Fruit fly (Drosophila melanogaster) whole organism, embryonic: ENCODE measurements around the gene CG34462.

Experiments
- ATbp ChIP-seq: fragments of 200-800 bp; sonication (Bioruptor generic); optimal IDR thresholded peaks from 2 replicates; lab custom pipeline; 2017; ENCODE audit warnings: missing biosample characterization, mild to moderate bottlenecking, missing genetic modification characterization, missing genetic modification reagents
- Ada2b ChIP-seq: fragments of 200-800 bp; sonication (Bioruptor generic); IDR thresholded peaks from 2 replicates; pipeline ENCODE4 v1.3.6; 2022; ENCODE audit warnings: missing biosample characterization, missing genetic modification characterization
- Asciz ChIP-seq: fragments of 200-800 bp; sonication (Bioruptor generic); optimal IDR thresholded peaks from 2 replicates; lab custom pipeline; 2017; ENCODE audit warnings: missing biosample characterization, mild to moderate bottlenecking, missing genetic modification characterization, missing genetic modification reagents
- Awh ChIP-seq: fragments of 200-800 bp; sonication (Bioruptor generic); IDR thresholded peaks from 2 replicates; pipeline ENCODE4, ENCODE4 v1.3.6; 2022; ENCODE audit warnings: missing biosample characterization, missing genetic modification characterization
- B-H1 ChIP-seq: fragments of 200-800 bp; sonication (Bioruptor generic); IDR thresholded peaks from 3 replicates; pipeline ENCODE4 v1.3.6; 2022; ENCODE audit warnings: missing biosample characterization, missing genetic modification characterization
- Blimp-1 ChIP-seq: fragments of 200-800 bp; sonication (Bioruptor generic); optimal IDR thresholded peaks from 3 replicates; lab custom pipeline; 2018; ENCODE audit warnings: missing biosample characterization, missing genetic modification characterization, mild to moderate bottlenecking, moderate library complexity, missing genetic modification reagents
- CG10959 ChIP-seq: fragments of 200-800 bp; sonication (Bioruptor generic); IDR thresholded peaks from 2 replicates; pipeline ENCODE4 v1.3.6; 2022; ENCODE audit warnings: missing biosample characterization, missing genetic modification characterization
- CG11695 ChIP-seq: fragments of 200-800 bp; sonication (Bioruptor generic); IDR thresholded peaks from 3 replicates; pipeline ENCODE4 v1.3.6; 2022; ENCODE audit warnings: missing biosample characterization, missing genetic modification characterization
- CG14965 ChIP-seq: fragments of 200-800 bp; sonication (Bioruptor generic); optimal IDR thresholded peaks from 2 replicates; lab custom pipeline; 2016; ENCODE audit warnings: missing biosample characterization, missing genetic modification characterization, borderline replicate concordance
- CG15601 ChIP-seq: fragments of 200-800 bp; sonication (Bioruptor generic); optimal IDR thresholded peaks from 3 replicates; lab custom pipeline; 2019; ENCODE audit warnings: missing biosample characterization, mild to moderate bottlenecking, missing genetic modification characterization, moderate library complexity
- CG1603 ChIP-seq: fragments of 200-800 bp; sonication (Bioruptor generic); optimal IDR thresholded peaks from 2 replicates; lab custom pipeline; 2019; ENCODE audit warnings: missing biosample characterization, mild to moderate bottlenecking, missing genetic modification characterization, moderate library complexity
- CG17385 ChIP-seq: fragments of 200-800 bp; sonication (Bioruptor generic); optimal IDR thresholded peaks from 3 replicates; lab custom pipeline; 2018; ENCODE audit warnings: missing biosample characterization, mild to moderate bottlenecking, missing genetic modification characterization
- CG8388 ChIP-seq: fragments of 200-800 bp; sonication (Bioruptor generic); optimal IDR thresholded peaks from 2 replicates; lab custom pipeline; 2019; ENCODE audit warnings: missing biosample characterization, mild to moderate bottlenecking, missing genetic modification characterization, moderate library complexity
- CG9437 ChIP-seq: fragments of 200-800 bp; sonication (Bioruptor generic); optimal IDR thresholded peaks from 2 replicates; lab custom pipeline; 2018; ENCODE audit warnings: missing biosample characterization, mild to moderate bottlenecking, missing genetic modification characterization
- CG9727 ChIP-seq: fragments of 200-800 bp; sonication (Bioruptor generic); optimal IDR thresholded peaks from 3 replicates; lab custom pipeline; 2017; ENCODE audit warnings: missing biosample characterization, mild to moderate bottlenecking, missing genetic modification characterization
- D19B ChIP-seq: fragments of 200-800 bp; sonication (Bioruptor generic); optimal IDR thresholded peaks from 2 replicates; lab custom pipeline; 2017; ENCODE audit warnings: missing biosample characterization, mild to moderate bottlenecking, missing genetic modification characterization
- HLH3B ChIP-seq: fragments of 200-800 bp; sonication (Bioruptor generic); IDR thresholded peaks from 2 replicates; pipeline ENCODE4 v1.3.6; 2022; ENCODE audit warnings: missing biosample characterization, missing genetic modification characterization
- HLHmδ ChIP-seq: fragments of 200-800 bp; sonication (Bioruptor generic); optimal IDR thresholded peaks from 2 replicates; lab custom pipeline; 2018; ENCODE audit warnings: missing biosample characterization, mild to moderate bottlenecking, missing genetic modification characterization, moderate library complexity
- Jarid2 ChIP-seq: fragments of 200-800 bp; sonication (Bioruptor generic); optimal IDR thresholded peaks from 3 replicates; lab custom pipeline; 2017; ENCODE audit warnings: mild to moderate bottlenecking, missing biosample characterization, missing genetic modification reagents, missing genetic modification characterization
- Lhr ChIP-seq: fragments of 200-800 bp; sonication (Bioruptor generic); optimal IDR thresholded peaks from 3 replicates; lab custom pipeline; 2017; ENCODE audit warnings: mild to moderate bottlenecking, missing biosample characterization, missing genetic modification reagents, missing genetic modification characterization
- Meics ChIP-seq: fragments of 200-800 bp; sonication (Bioruptor generic); optimal IDR thresholded peaks from 2 replicates; lab custom pipeline; 2017; ENCODE audit warnings: missing biosample characterization, mild to moderate bottlenecking, missing genetic modification characterization
- Myb ChIP-seq: fragments of 200-800 bp; sonication (Bioruptor generic); optimal IDR thresholded peaks from 2 replicates; lab custom pipeline; 2016; ENCODE audit warnings: missing biosample characterization, missing genetic modification characterization
- Nf-YC ChIP-seq: fragments of 200-800 bp; optimal IDR thresholded peaks from 3 replicates; lab custom pipeline; 2019; ENCODE audit warnings: missing biosample characterization, mild to moderate bottlenecking, missing genetic modification characterization, moderate library complexity
- Spps ChIP-seq: fragments of 200-800 bp; sonication (Bioruptor generic); optimal IDR thresholded peaks from 2 replicates; lab custom pipeline; 2018; ENCODE audit warnings: missing biosample characterization, mild to moderate bottlenecking, missing genetic modification characterization
- ac ChIP-seq: fragments of 200-800 bp; sonication (Bioruptor generic); optimal IDR thresholded peaks from 3 replicates; lab custom pipeline; 2017; ENCODE audit warnings: missing biosample characterization, mild to moderate bottlenecking, missing genetic modification characterization
- chm ChIP-seq: fragments of 200-800 bp; sonication (Bioruptor generic); IDR thresholded peaks from 2 replicates; pipeline ENCODE4 v1.3.6; 2022; ENCODE audit warnings: missing biosample characterization, missing genetic modification characterization
- da ChIP-seq: fragments of 200-800 bp; sonication (Bioruptor generic); optimal IDR thresholded peaks from 2 replicates; lab custom pipeline; 2016; ENCODE audit warnings: missing biosample characterization, missing genetic modification characterization
- dm ChIP-seq: fragments of 200-800 bp; sonication (Bioruptor generic); optimal IDR thresholded peaks from 3 replicates; lab custom pipeline; 2016; ENCODE audit warnings: missing biosample characterization, missing genetic modification characterization
- fd64A ChIP-seq: fragments of 200-800 bp; sonication (Bioruptor generic); optimal IDR thresholded peaks from 3 replicates; lab custom pipeline; 2018; ENCODE audit warnings: missing biosample characterization, mild to moderate bottlenecking, missing genetic modification characterization
- fd96Cb ChIP-seq: fragments of 200-800 bp; sonication (Bioruptor generic); optimal IDR thresholded peaks from 2 replicates; lab custom pipeline; 2018; ENCODE audit warnings: missing biosample characterization, mild to moderate bottlenecking, missing genetic modification characterization, moderate library complexity
- gcm2 ChIP-seq: fragments of 200-800 bp; sonication (Bioruptor generic); optimal IDR thresholded peaks from 2 replicates; lab custom pipeline; 2016; ENCODE audit warnings: missing biosample characterization, missing genetic modification characterization
- gsb-n ChIP-seq: fragments of 200-800 bp; sonication (Bioruptor generic); optimal IDR thresholded peaks from 3 replicates; lab custom pipeline; 2018; ENCODE audit warnings: missing biosample characterization, mild to moderate bottlenecking, missing genetic modification characterization
- odd ChIP-seq: fragments of 200-800 bp; sonication (Bioruptor generic); optimal IDR thresholded peaks from 2 replicates; lab custom pipeline; 2017; ENCODE audit warnings: missing biosample characterization, mild to moderate bottlenecking, missing genetic modification characterization
- pb ChIP-seq: fragments of 200-800 bp; sonication (Bioruptor generic); optimal IDR thresholded peaks from 3 replicates; lab custom pipeline; 2016; ENCODE audit warnings: missing biosample characterization, missing genetic modification characterization
- peb ChIP-seq: fragments of 200-800 bp; sonication (Bioruptor generic); IDR thresholded peaks from 2 replicates; pipeline ENCODE4 v1.3.6; 2022; ENCODE audit warnings: missing biosample characterization, missing genetic modification characterization
- pnt ChIP-seq: fragments of 200-800 bp; sonication (Bioruptor generic); optimal IDR thresholded peaks from 3 replicates; lab custom pipeline; 2016; ENCODE audit warnings: missing biosample characterization, missing genetic modification characterization
- prd ChIP-seq, 3 experiments: fragments of >200 bp in 2 of 3; fragments of 200-800 bp in 1 of 3; sonication (Bioruptor generic) in 1 of 3; optimal IDR thresholded peaks in 2 of 3; IDR thresholded peaks in 1 of 3; 2 replicates in 2 of 3; 3 replicates in 1 of 3; pipeline versions ENCODE4 v1.3.6 to Lab custom; 2017 to 2022; ENCODE audit warnings: missing biosample characterization in 1 of 3, missing genetic modification characterization in 1 of 3
- ranshi ChIP-seq: fragments of 200-800 bp; sonication (Bioruptor generic); IDR thresholded peaks from 2 replicates; pipeline ENCODE4 v1.3.6; 2022; ENCODE audit warnings: missing biosample characterization, missing genetic modification characterization
- sens ChIP-seq: fragments of 200-800 bp; sonication (Bioruptor generic); peaks from one replicate; lab custom pipeline; 2016; ENCODE audit warnings: missing biosample characterization, missing genetic modification characterization
- sna ChIP-seq: fragments of 200-800 bp; sonication (Bioruptor generic); IDR thresholded peaks from 2 replicates; pipeline ENCODE4 v1.3.6; 2022; ENCODE audit warnings: missing biosample characterization, missing genetic modification characterization; ENCODE audit not compliant: partially characterized antibody
- wek ChIP-seq: fragments of 200-800 bp; sonication (Bioruptor generic); optimal IDR thresholded peaks from 3 replicates; lab custom pipeline; 2018; ENCODE audit warnings: missing biosample characterization, mild to moderate bottlenecking, missing genetic modification characterization, moderate library complexity
- zfh1 ChIP-seq: fragments of 200-800 bp; sonication (Bioruptor generic); IDR thresholded peaks from 3 replicates; pipeline ENCODE4 v1.3.6; 2022; ENCODE audit warnings: missing biosample characterization, missing genetic modification characterization
- zfh2 ChIP-seq: fragments of 200-800 bp; sonication (Bioruptor generic); optimal IDR thresholded peaks from 2 replicates; lab custom pipeline; 2016; ENCODE audit warnings: missing biosample characterization, missing genetic modification characterization

The CG34462 gene

dm6 chr3L:8379161-8379560, 50.8 kb downstream of the CG34462 start (continued):
- TF ChIP-seq ATbp (peak; percentile 57), zfh2 (no peak), ranshi (GFP tag; lab: Robert Waterston, UW) (no peak), Spps (peak; percentile 1), fd96Cb (no peak), odd (GFP tag; lab: Kevin White, UChicago) (no peak), Lhr (GFP tag; lab: Kevin White, UChicago) (peak; percentile 6), sens (GFP tag; lab: Kevin White, UChicago) (peak; percentile 73), CG14965 (GFP tag; lab: Kevin White, UChicago) (no peak), prd (optimal IDR thresholded peaks at IDR 0.05; lab: Kevin White, UChicago) (no peak), prd (GFP tag; IDR thresholded peaks at IDR 0.05; lab: Robert Waterston, UW) (no peak), Meics (GFP tag; lab: Kevin White, UChicago) (no peak), D19B (no peak), gsb-n (tag; lab: Kevin White, UChicago) (peak; percentile 59), CG9437 (GFP tag; lab: Kevin White, UChicago) (no peak), HLHmδ (GFP tag; lab: Kevin White, UChicago) (peak; percentile 55), Asciz (GFP tag; lab: Kevin White, UChicago) (peak; percentile 7), dm (GFP tag; lab: Kevin White, UChicago) (no peak), CG10959 (GFP tag; lab: Robert Waterston, UW) (no peak), CG15601 (peak; percentile 34), B-H1 (GFP tag; lab: Robert Waterston, UW) (no peak), Nf-YC (no peak), HLH3B (GFP tag; lab: Robert Waterston, UW) (no peak), CG9727 (no peak), Jarid2 (GFP tag; lab: Kevin White, UChicago) (no peak), Blimp-1 (peak; percentile 46), chm (GFP tag; lab: Robert Waterston, UW) (peak; percentile 27; the same call in 1 of the 2 replicates), Myb (GFP tag; lab: Kevin White, UChicago) (no peak), fd64A (GFP tag; lab: Kevin White, UChicago) (peak; percentile 55), pnt (no peak), Ada2b (GFP tag; lab: Robert Waterston, UW) (no peak), CG1603 (tag; lab: Kevin White, UChicago) (peak; percentile 63), CG17385 (GFP tag; lab: Kevin White, UChicago) (no peak), ac (GFP tag; lab: Kevin White, UChicago) (no peak), wek (GFP tag; lab: Kevin White, UChicago) (peak; percentile 36), CG11695 (GFP tag; lab: Robert Waterston, UW) (no peak), CG8388 (GFP tag; lab: Kevin White, UChicago) (peak; percentile 26), sna (GFP tag; lab: Robert Waterston, UW) (no peak), da (GFP tag; lab: Kevin White, UChicago) (no peak), peb (no peak), zfh1 (GFP tag; lab: Robert Waterston, UW) (0 out of 3 replicates have a peak, but pooled peaks have one; percentile 24), gcm2 (no peak), Awh (GFP tag; lab: Robert Waterston, UW) (0 out of 2 replicates have a peak, but pooled peaks have one; percentile 11), pb (GFP tag; lab: Kevin White, UChicago) (no peak)
